Worm (Caenorhabditis elegans) whole organism, L1 larva: Measurements from ENCODE around the gene nhr-204.

Experiments used
- C16A3.4 ChIP-seq: fragments of 150-350 bp; optimal IDR thresholded peaks from 2 replicates; lab custom pipeline; 2014; ENCODE audit warnings: missing biosample characterization, missing genetic modification characterization
- C34B4.2 ChIP-seq: sonication (generic microtip); optimal IDR thresholded peaks from 2 replicates; lab custom pipeline; 2017; ENCODE audit warnings: mild to moderate bottlenecking, missing genetic modification characterization, missing compliant biosample characterization
- Y116A8C.19 ChIP-seq: sonication (generic microtip); optimal IDR thresholded peaks from 2 replicates; lab custom pipeline; 2016; ENCODE audit warnings: missing compliant biosample characterization, missing genetic modification characterization, borderline replicate concordance
- aha-1 ChIP-seq: fragments of 150-350 bp; optimal IDR thresholded peaks from 2 replicates; lab custom pipeline; 2014; ENCODE audit warnings: missing biosample characterization, missing genetic modification characterization
- aly-2 ChIP-seq: fragments of 150-350 bp; optimal IDR thresholded peaks from 2 replicates; lab custom pipeline; 2014; ENCODE audit warnings: missing biosample characterization, missing genetic modification characterization
- blmp-1 ChIP-seq: fragments of 150-350 bp; optimal IDR thresholded peaks from 2 replicates; lab custom pipeline; 2014; ENCODE audit warnings: missing biosample characterization, missing genetic modification characterization
- ceh-63 ChIP-seq: fragments of 200-800 bp; sonication (Bioruptor generic); optimal IDR thresholded peaks from 2 replicates; lab custom pipeline; 2018; ENCODE audit warnings: mild to moderate bottlenecking, missing genetic modification characterization, missing compliant biosample characterization
- ceh-90 ChIP-seq: sonication (generic microtip); optimal IDR thresholded peaks from 2 replicates; lab custom pipeline; 2016; ENCODE audit warnings: missing genetic modification characterization, missing compliant biosample characterization
- ces-1 ChIP-seq: fragments of 150-350 bp; optimal IDR thresholded peaks from 2 replicates; lab custom pipeline; 2014; ENCODE audit warnings: missing biosample characterization, missing genetic modification reagents, missing genetic modification characterization
- dpl-1 ChIP-seq, 3 experiments: fragments of 150-350 bp in 2 of 3; sonication (generic microtip) in 1 of 3; optimal IDR thresholded peaks; 2 replicates each; lab custom pipeline; 2014 to 2017; ENCODE audit warnings: missing biosample characterization in 3 of 3, missing genetic modification characterization in 3 of 3, missing genetic modification reagents in 3 of 3
- efl-1 ChIP-seq, 4 experiments: fragments of 150-350 bp; optimal IDR thresholded peaks in 3 of 4; peaks in 1 of 4; 1 replicate in 1 of 4; 2 replicates in 3 of 4; lab custom pipeline; 2014; ENCODE audit warnings: missing biosample characterization in 2 of 4, missing genetic modification characterization in 2 of 4, missing genetic modification reagents in 2 of 4
- efl-3 ChIP-seq: fragments of 200-800 bp; sonication (Bioruptor generic); optimal IDR thresholded peaks from 2 replicates; lab custom pipeline; 2018; ENCODE audit warnings: mild to moderate bottlenecking, missing genetic modification characterization, missing compliant biosample characterization
- egl-13 ChIP-seq: sonication (generic microtip); optimal IDR thresholded peaks from 2 replicates; lab custom pipeline; 2016; ENCODE audit warnings: missing genotype, missing genetic modification reagents, missing genetic modification characterization, missing compliant biosample characterization
- elt-2 ChIP-seq: sonication (generic microtip); optimal IDR thresholded peaks from 2 replicates; lab custom pipeline; 2016; ENCODE audit warnings: missing genetic modification characterization, mild to moderate bottlenecking, inconsistent platforms, missing compliant biosample characterization, missing genetic modification reagents
- hlh-4 ChIP-seq: sonication (generic microtip); optimal IDR thresholded peaks from 2 replicates; lab custom pipeline; 2016; ENCODE audit warnings: mild to moderate bottlenecking, missing genetic modification characterization, missing compliant biosample characterization
- irx-1 ChIP-seq: sonication (generic microtip); optimal IDR thresholded peaks from 2 replicates; lab custom pipeline; 2016; ENCODE audit warnings: missing genetic modification characterization, missing compliant biosample characterization
- jun-1 ChIP-seq: fragments of 150-350 bp; optimal IDR thresholded peaks from 2 replicates; lab custom pipeline; 2014; ENCODE audit warnings: missing biosample characterization, missing genetic modification reagents, missing genetic modification characterization
- lin-39 ChIP-seq: fragments of 150-350 bp; optimal IDR thresholded peaks from 2 replicates; lab custom pipeline; 2014; ENCODE audit warnings: missing biosample characterization, missing genetic modification reagents, missing genetic modification characterization
- lir-3 ChIP-seq: sonication (generic microtip); optimal IDR thresholded peaks from 2 replicates; lab custom pipeline; 2016; ENCODE audit warnings: mild to moderate bottlenecking, missing genetic modification characterization, moderate library complexity, missing compliant biosample characterization; ENCODE audit not compliant: poor library complexity
- mab-9 ChIP-seq: fragments of 200-800 bp; sonication (Bioruptor generic); IDR thresholded peaks from 2 replicates; pipeline ENCODE4 v1.3.6; 2022; ENCODE audit warnings: missing genetic modification reagents, missing genetic modification characterization, missing compliant biosample characterization
- nhr-20 ChIP-seq: sonication (generic microtip); optimal IDR thresholded peaks from 2 replicates; lab custom pipeline; 2016; ENCODE audit warnings: mild to moderate bottlenecking, missing genetic modification characterization, missing compliant biosample characterization
- nhr-28 ChIP-seq: fragments of 150-350 bp; optimal IDR thresholded peaks from 2 replicates; lab custom pipeline; 2014; ENCODE audit warnings: missing biosample characterization, missing genetic modification characterization
- nhr-47 ChIP-seq: sonication (generic microtip); optimal IDR thresholded peaks from 2 replicates; lab custom pipeline; 2016; ENCODE audit warnings: mild to moderate bottlenecking, missing genetic modification characterization, moderate library complexity, missing compliant biosample characterization
- nhr-71 ChIP-seq: sonication (generic microtip); optimal IDR thresholded peaks from 2 replicates; lab custom pipeline; 2016; ENCODE audit warnings: mild to moderate bottlenecking, missing genetic modification characterization, moderate library complexity, missing compliant biosample characterization
- nhr-84 ChIP-seq: sonication (generic microtip); optimal IDR thresholded peaks from 2 replicates; lab custom pipeline; 2017; ENCODE audit warnings: missing biosample characterization, missing genetic modification characterization
- pqm-1 ChIP-seq: sonication (generic microtip); optimal IDR thresholded peaks from 3 replicates; lab custom pipeline; 2017; ENCODE audit warnings: missing biosample characterization, missing genetic modification characterization
- snpc-4 ChIP-seq: fragments of 150-350 bp; optimal IDR thresholded peaks from 2 replicates; lab custom pipeline; 2014; ENCODE audit warnings: missing biosample characterization, missing genetic modification characterization
- sox-4 ChIP-seq: sonication (generic microtip); optimal IDR thresholded peaks from 2 replicates; lab custom pipeline; 2016; ENCODE audit warnings: missing genetic modification characterization, missing compliant biosample characterization
- tlp-1 ChIP-seq: fragments of 150-350 bp; optimal IDR thresholded peaks from 2 replicates; lab custom pipeline; 2014; ENCODE audit warnings: missing biosample characterization, missing genetic modification characterization
- unc-62 ChIP-seq: fragments of 150-350 bp; optimal IDR thresholded peaks from 2 replicates; lab custom pipeline; 2014; ENCODE audit warnings: missing biosample characterization, missing genetic modification reagents, missing genetic modification characterization
- unc-98 ChIP-seq: fragments of 200-800 bp; sonication (Bioruptor generic); IDR thresholded peaks from 2 replicates; pipeline ENCODE4 v1.3.6; 2022; ENCODE audit warnings: missing genetic modification characterization, missing compliant biosample characterization
- xbp-1 ChIP-seq: sonication (generic microtip); optimal IDR thresholded peaks from 2 replicates; lab custom pipeline; 2016; ENCODE audit warnings: missing genetic modification characterization, missing compliant biosample characterization

nhr-204 gene

DNA sequence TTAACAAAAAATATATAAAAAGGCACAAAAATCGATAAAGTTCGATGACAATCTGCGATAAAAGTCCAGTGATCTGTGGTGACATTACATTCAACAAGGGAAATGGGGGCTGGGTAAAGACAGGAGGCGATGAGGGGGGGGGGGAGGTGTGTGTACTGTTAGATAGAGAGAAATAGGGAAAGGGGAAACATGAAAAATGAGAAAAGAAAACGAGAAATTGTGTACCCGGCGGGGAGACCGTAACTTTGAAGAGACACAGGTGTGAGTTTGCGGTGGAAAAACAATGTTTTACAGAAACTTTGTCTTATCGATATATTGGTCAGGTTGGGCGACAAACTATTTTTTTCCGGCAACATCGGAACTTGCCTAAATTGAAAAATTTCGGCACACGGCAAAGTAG, 1.7 kb upstream of the nhr-204 start (continued):
- TF ChIP-seq hlh-4 (tag; lab: Kevin White, UChicago), result no peak
- TF ChIP-seq lin-39 (tag; lab: Kevin White, UChicago), result no peak

DNA sequence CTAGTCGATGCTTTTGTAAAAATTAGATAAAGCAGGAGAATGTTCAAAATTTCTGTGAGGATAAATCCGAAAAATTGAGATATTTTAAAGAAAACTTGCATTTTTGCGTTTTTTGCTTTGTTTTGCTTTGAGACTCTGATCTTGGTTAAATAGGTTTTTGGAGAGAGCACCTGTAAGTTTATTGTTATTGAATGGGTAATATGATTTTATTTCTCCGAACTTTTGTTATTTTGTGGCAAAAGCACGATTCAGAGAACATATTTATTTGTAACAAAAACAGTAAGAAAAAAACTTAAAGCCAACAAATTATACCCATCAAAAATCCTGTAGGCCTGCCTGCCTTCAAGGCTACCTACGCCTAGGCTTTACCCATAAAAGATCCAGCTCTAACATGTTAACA, 4.0 kb downstream of the nhr-204 start, which contains the start of gene str-121:
Gene str-121 (minus strand): TSS at position 101 of the 400 bp plus-strand sequence.
- TF ChIP-seq Y116A8C.19 (tag; lab: Kevin White, UChicago) (no peak), efl-1 (optimal IDR thresholded peaks at IDR 0.05; lab: Kevin White, UChicago) (no peak), efl-1 (GFP tag; optimal IDR thresholded peaks at IDR 0.05 in 1 of 2; lab: Kevin White, UChicago) (peak in 1 of 2 experiments; percentile 54), lin-39 (tag; lab: Kevin White, UChicago) (no peak), pqm-1 (tag; lab: Kevin White, UChicago) (no peak), efl-3 (no peak), C34B4.2 (tag; lab: Kevin White, UChicago) (no peak), C16A3.4 (tag; lab: Kevin White, UChicago) (no peak)

DNA sequence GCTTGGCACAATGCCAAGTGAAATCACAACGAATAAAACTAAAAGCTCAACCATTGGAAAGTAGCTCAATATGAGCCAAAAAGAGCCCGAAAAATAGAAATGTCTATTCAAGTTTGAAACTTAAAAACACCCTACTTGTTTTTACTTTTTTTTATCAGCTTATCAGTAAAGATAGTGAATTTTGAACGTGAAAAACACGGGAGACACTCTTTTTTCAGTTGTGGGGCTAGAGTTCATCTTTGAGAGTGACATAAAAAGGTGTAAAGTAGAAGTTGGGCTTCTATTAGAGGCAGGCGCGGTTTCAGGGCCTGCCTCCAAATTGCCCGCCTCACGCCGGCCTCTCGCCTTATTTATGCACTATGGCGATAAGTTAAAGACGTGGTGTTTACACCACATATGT, 7.0 kb downstream of the nhr-204 start, which contains the start of gene oac-39:
Gene oac-39 (minus strand): TSS at position 101 of the 400 bp plus-strand sequence.
- TF ChIP-seq nhr-71 (no peak), ceh-63 (GFP tag; lab: Kevin White, UChicago) (no peak), jun-1 (no peak), Y116A8C.19 (tag; lab: Kevin White, UChicago) (no peak), aly-2 (tag; lab: Kevin White, UChicago) (no peak), aha-1 (tag; lab: Kevin White, UChicago) (no peak), elt-2 (tag; lab: Kevin White, UChicago) (no peak), egl-13 (tag; lab: Kevin White, UChicago) (no peak), dpl-1 (GFP tag; optimal IDR thresholded peaks at IDR 0.05; lab: Kevin White, UChicago) (no peak), ceh-90 (tag; lab: Kevin White, UChicago) (no peak)

DNA sequence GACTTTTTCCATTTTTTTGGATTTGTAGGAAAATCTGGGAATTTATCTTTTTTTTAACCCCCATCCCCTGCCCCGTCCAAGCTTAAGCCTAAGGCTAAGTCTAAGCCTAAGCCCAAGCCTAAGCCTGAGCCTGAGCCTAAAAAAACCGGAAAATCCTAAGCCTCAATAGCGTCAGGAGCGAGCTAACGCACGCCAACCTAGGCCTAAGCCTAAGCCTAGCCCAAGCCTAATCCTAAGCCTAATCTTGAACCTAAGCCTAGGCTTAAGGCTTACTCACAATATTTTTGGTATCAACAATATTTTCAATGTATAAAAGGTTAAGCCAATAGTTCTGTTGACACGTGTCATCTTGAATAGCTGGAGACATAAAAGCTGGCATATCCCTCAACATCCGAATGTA, 10.0 kb downstream of the nhr-204 start:
- no peak for TF ChIP-seq blmp-1
- no peak for TF ChIP-seq nhr-71
- no peak for TF ChIP-seq xbp-1 (tag; lab: Kevin White, UChicago)
- TF ChIP-seq Y116A8C.19 (tag; lab: Kevin White, UChicago), result no peak
- TF ChIP-seq C16A3.4 (tag; lab: Kevin White, UChicago), result no peak
- no peak for TF ChIP-seq lir-3 (tag; lab: Kevin White, UChicago)
- TF ChIP-seq irx-1 (tag; lab: Kevin White, UChicago), result no peak
- no peak for TF ChIP-seq ceh-90 (tag; lab: Kevin White, UChicago)
- no peak for TF ChIP-seq nhr-47 (tag; lab: Kevin White, UChicago)
- no peak for TF ChIP-seq mab-9
- no peak for TF ChIP-seq ces-1
- no peak for TF ChIP-seq aly-2 (tag; lab: Kevin White, UChicago)
- TF ChIP-seq nhr-84 (tag; lab: Kevin White, UChicago), result no peak

DNA sequence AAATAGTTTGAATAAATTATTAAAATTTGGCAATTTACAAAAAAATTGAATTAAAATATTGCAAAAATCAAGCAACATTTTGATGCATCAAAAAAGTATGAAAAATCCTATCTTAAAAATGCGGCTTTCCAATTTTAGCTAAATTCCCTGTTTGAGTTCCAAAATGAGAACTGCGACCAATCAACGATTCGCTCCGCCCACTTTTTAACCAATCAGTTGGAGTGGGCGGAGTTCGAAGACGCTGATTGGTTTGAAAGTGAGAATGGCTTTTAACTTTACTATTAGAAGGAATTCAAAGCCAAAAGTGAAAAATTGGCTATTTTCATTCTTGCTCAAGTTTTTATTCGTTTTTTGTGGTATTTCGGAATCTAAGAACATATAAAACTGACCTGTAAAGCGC, 11.1 kb downstream of the nhr-204 start:
- TF ChIP-seq unc-98 (no peak), efl-1 (optimal IDR thresholded peaks at IDR 0.05; lab: Kevin White, UChicago) (no peak), efl-1 (GFP tag; optimal IDR thresholded peaks at IDR 0.05 in 1 of 2; lab: Kevin White, UChicago) (peak in 1 of 2 experiments; percentile 76)

DNA sequence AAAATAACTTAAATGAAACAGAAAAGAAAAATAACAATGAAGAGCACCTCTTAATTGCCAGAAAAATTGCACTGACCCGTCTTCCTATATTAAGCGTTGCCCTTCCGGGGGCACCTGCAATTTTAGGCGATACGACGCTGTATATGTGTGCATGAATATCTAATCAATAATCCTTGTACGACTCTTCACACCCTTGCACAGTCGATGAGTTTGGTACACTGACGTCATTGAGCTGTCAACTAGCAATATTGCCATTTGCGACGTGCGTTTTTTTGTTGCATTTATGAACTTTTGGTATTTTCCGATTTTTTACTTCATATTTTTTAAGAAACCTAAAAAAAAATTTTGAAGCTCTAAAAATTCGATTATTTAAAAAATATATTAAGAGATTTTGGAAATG, 12.5 kb downstream of the nhr-204 start, which contains the start of gene kin-34:
Gene kin-34 (minus strand): TSS at position 101 of the 400 bp plus-strand sequence.
- no peak for TF ChIP-seq nhr-28 (tag; lab: Kevin White, UChicago)
- no peak for TF ChIP-seq unc-62

DNA sequence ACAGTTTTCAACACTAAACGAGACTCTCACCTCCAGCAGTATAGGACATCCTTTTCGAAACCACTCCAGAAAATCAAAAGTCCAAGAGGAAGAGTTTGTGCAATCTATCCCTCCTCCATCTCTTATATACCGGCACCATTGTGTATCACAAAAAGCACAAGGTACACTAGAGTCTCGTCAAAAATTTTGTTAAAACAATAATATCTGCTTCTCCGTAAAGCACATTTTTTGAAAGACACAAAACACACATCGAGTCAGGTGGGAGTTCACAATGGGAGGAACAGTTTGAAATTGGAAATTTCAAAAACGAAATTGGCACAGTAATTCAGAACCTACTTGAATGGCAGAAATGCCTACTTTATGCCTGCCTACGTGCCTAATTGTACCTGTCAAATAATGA, 16.1 kb downstream of the nhr-204 start, which contains the start of gene R02C2.7:
Gene R02C2.7 (minus strand): TSS at position 101 of the 400 bp plus-strand sequence.
- TF ChIP-seq efl-1 (optimal IDR thresholded peaks at IDR 0.05; lab: Kevin White, UChicago), result no peak
- TF ChIP-seq efl-1 (GFP tag; optimal IDR thresholded peaks at IDR 0.05 in 1 of 2; lab: Kevin White, UChicago), result peak in 1 of 2 experiments; percentile 62
- TF ChIP-seq sox-4 (tag; lab: Kevin White, UChicago), result no peak
- no peak for TF ChIP-seq tlp-1
- TF ChIP-seq nhr-20 (tag; lab: Kevin White, UChicago), result peak; percentile 35
- TF ChIP-seq mab-9, result no peak
- TF ChIP-seq snpc-4 (tag; lab: Kevin White, UChicago), result no peak
